Worm (Caenorhabditis elegans): ENCODE results near the gene epg-5.

ce11 chrII:6582758-6583157 is 26.4 kb downstream of the epg-5 start, which contains the start of gene C56C10.4:
- TF ChIP-seq nhr-25 (tag; optimal IDR thresholded peaks at IDR 0.05; ENCODE audit: borderline replicate concordance, insufficient read depth) (no peak), F10B5.3 (tag; optimal IDR thresholded peaks at IDR 0.05) (no peak), dpl-1 (GFP tag; optimal IDR thresholded peaks at IDR 0.05) (no peak), snpc-4 (tag; optimal IDR thresholded peaks at IDR 0.05) (no peak), duxl-1 (tag; optimal IDR thresholded peaks at IDR 0.05; ENCODE audit: poor library complexity) (no peak)

Data from whole organism, L4 larva.